Worm (Caenorhabditis elegans) whole organism, L3 larva: ENCODE measurements around the gene C06E4.2.
A peak's percentile ranks its signal among the peaks of the same experiment; 100 is the strongest.

Source experiments
- R02D3.7 ChIP-seq: fragments of 150-350 bp; optimal IDR thresholded peaks from 2 replicates; lab custom pipeline; 2014; ENCODE audit warnings: missing biosample characterization, missing genetic modification characterization
- ama-1 ChIP-seq: fragments of 150-350 bp; optimal IDR thresholded peaks from 2 replicates; lab custom pipeline; 2018
- ceh-28 ChIP-seq: fragments of 150-350 bp; optimal IDR thresholded peaks from 2 replicates; lab custom pipeline; 2014; ENCODE audit warnings: missing biosample characterization, missing genetic modification reagents, missing genetic modification characterization
- ceh-82 ChIP-seq: fragments of 150-350 bp; optimal IDR thresholded peaks from 2 replicates; lab custom pipeline; 2014; ENCODE audit warnings: missing biosample characterization, missing genetic modification characterization
- daf-12 ChIP-seq: fragments of 150-350 bp; optimal IDR thresholded peaks from 2 replicates; lab custom pipeline; 2014; ENCODE audit warnings: missing biosample characterization, missing genetic modification reagents, missing genetic modification characterization
- egl-27 ChIP-seq: sonication (generic microtip); optimal IDR thresholded peaks from 4 replicates; lab custom pipeline; 2017; ENCODE audit warnings: missing biosample characterization, missing genetic modification reagents, missing genetic modification characterization
- egl-5 ChIP-seq: fragments of 150-350 bp; optimal IDR thresholded peaks from 2 replicates; lab custom pipeline; 2017; ENCODE audit warnings: missing biosample characterization, missing genetic modification reagents, missing genetic modification characterization, inconsistent platforms
- elt-1 ChIP-seq: fragments of 150-350 bp; optimal IDR thresholded peaks from 2 replicates; lab custom pipeline; 2014; ENCODE audit warnings: missing biosample characterization, missing genetic modification characterization
- elt-2 ChIP-seq: sonication (generic microtip); optimal IDR thresholded peaks from 2 replicates; lab custom pipeline; 2016; ENCODE audit warnings: missing genetic modification reagents, mild to moderate bottlenecking, missing genetic modification characterization, missing compliant biosample characterization
- eor-1 ChIP-seq, 2 experiments: fragments of 150-350 bp; optimal IDR thresholded peaks; 2 replicates each; lab custom pipeline; 2014 to 2018; ENCODE audit warnings: missing biosample characterization in 2 of 2, missing genetic modification characterization in 2 of 2
- fkh-10 ChIP-seq: sonication (generic microtip); optimal IDR thresholded peaks from 2 replicates; lab custom pipeline; 2017; ENCODE audit warnings: missing biosample characterization, missing genetic modification reagents, missing genetic modification characterization
- fkh-2 ChIP-seq: fragments of 150-350 bp; optimal IDR thresholded peaks from 2 replicates; lab custom pipeline; 2014; ENCODE audit warnings: missing biosample characterization, missing genetic modification reagents, missing genetic modification characterization
- fos-1 ChIP-seq: fragments of 150-350 bp; optimal IDR thresholded peaks from 2 replicates; lab custom pipeline; 2014; ENCODE audit warnings: missing biosample characterization, missing genetic modification characterization
- hmg-11 ChIP-seq: sonication (generic microtip); optimal IDR thresholded peaks from 2 replicates; lab custom pipeline; 2016; ENCODE audit warnings: missing genetic modification characterization, missing compliant biosample characterization
- jun-1 ChIP-seq: fragments of 150-350 bp; optimal IDR thresholded peaks from 2 replicates; lab custom pipeline; 2014; ENCODE audit warnings: missing biosample characterization, missing genetic modification reagents, missing genetic modification characterization
- lin-15B ChIP-seq: fragments of 150-350 bp; optimal IDR thresholded peaks from 2 replicates; lab custom pipeline; 2014; ENCODE audit warnings: missing biosample characterization, missing genetic modification characterization
- lin-39 ChIP-seq: fragments of 150-350 bp; optimal IDR thresholded peaks from 2 replicates; lab custom pipeline; 2018; ENCODE audit warnings: missing biosample characterization, missing genetic modification reagents, missing genetic modification characterization
- mdl-1 ChIP-seq: fragments of 150-350 bp; optimal IDR thresholded peaks from 2 replicates; lab custom pipeline; 2014; ENCODE audit warnings: missing biosample characterization, missing genetic modification characterization
- mml-1 ChIP-seq: fragments of 150-350 bp; sonication (generic microtip); optimal IDR thresholded peaks from 3 replicates; lab custom pipeline; 2014; ENCODE audit warnings: missing biosample characterization, missing genetic modification characterization
- nfya-1 ChIP-seq: sonication (generic microtip); optimal IDR thresholded peaks from 2 replicates; lab custom pipeline; 2017; ENCODE audit warnings: missing genetic modification characterization, mild to moderate bottlenecking, missing compliant biosample characterization, antibody characterized with exemption, moderate library complexity; ENCODE audit not compliant: insufficient read depth
- nhr-12 ChIP-seq: fragments of 150-350 bp; optimal IDR thresholded peaks from 2 replicates; lab custom pipeline; 2014; ENCODE audit warnings: missing biosample characterization, missing genetic modification characterization
- nhr-23 ChIP-seq: fragments of 150-350 bp; optimal IDR thresholded peaks from 2 replicates; lab custom pipeline; 2014; ENCODE audit warnings: missing biosample characterization, missing genetic modification reagents, missing genetic modification characterization
- nhr-237 ChIP-seq: fragments of 150-350 bp; optimal IDR thresholded peaks from 2 replicates; lab custom pipeline; 2014; ENCODE audit warnings: missing biosample characterization, missing genetic modification characterization
- nhr-25 ChIP-seq: sonication (generic microtip); optimal IDR thresholded peaks from 2 replicates; lab custom pipeline; 2017; ENCODE audit warnings: missing biosample characterization, missing genetic modification characterization
- nhr-43 ChIP-seq: sonication (generic microtip); optimal IDR thresholded peaks from 2 replicates; lab custom pipeline; 2016; ENCODE audit warnings: mild to moderate bottlenecking, missing genetic modification characterization, missing compliant biosample characterization; ENCODE audit not compliant: poor library complexity, severe bottlenecking
- nhr-67 ChIP-seq: fragments of 150-350 bp; optimal IDR thresholded peaks from 2 replicates; lab custom pipeline; 2014; ENCODE audit warnings: missing biosample characterization, missing genetic modification characterization
- nhr-76 ChIP-seq: fragments of 150-350 bp; sonication (generic microtip); optimal IDR thresholded peaks from 5 replicates; lab custom pipeline; 2014; ENCODE audit warnings: missing biosample characterization, missing genetic modification characterization
- nhr-77 ChIP-seq: fragments of 150-350 bp; optimal IDR thresholded peaks from 2 replicates; lab custom pipeline; 2014; ENCODE audit warnings: missing biosample characterization, missing genetic modification characterization
- pha-4 ChIP-seq: fragments of 150-350 bp; optimal IDR thresholded peaks from 2 replicates; lab custom pipeline; 2014; ENCODE audit warnings: missing biosample characterization, missing genetic modification reagents, missing genetic modification characterization
- pqm-1 ChIP-seq: fragments of 150-350 bp; optimal IDR thresholded peaks from 2 replicates; lab custom pipeline; 2017; ENCODE audit warnings: missing biosample characterization, missing genetic modification characterization, inconsistent platforms
- sea-2 ChIP-seq: fragments of 150-350 bp; sonication (generic microtip); optimal IDR thresholded peaks from 4 replicates; lab custom pipeline; 2014; ENCODE audit warnings: missing biosample characterization, missing genetic modification reagents, missing genetic modification characterization
- skn-1 ChIP-seq: fragments of 150-350 bp; optimal IDR thresholded peaks from 2 replicates; lab custom pipeline; 2014; ENCODE audit warnings: missing biosample characterization, missing genetic modification characterization
- snpc-4 ChIP-seq: fragments of 150-350 bp; optimal IDR thresholded peaks from 2 replicates; lab custom pipeline; 2014; ENCODE audit warnings: missing biosample characterization, missing genetic modification characterization
- unc-39 ChIP-seq: sonication (generic microtip); optimal IDR thresholded peaks from 4 replicates; lab custom pipeline; 2017; ENCODE audit warnings: missing biosample characterization, missing genetic modification characterization
- zag-1 ChIP-seq: fragments of 150-350 bp; optimal IDR thresholded peaks from 2 replicates; lab custom pipeline; 2014; ENCODE audit warnings: missing biosample characterization, missing genetic modification characterization
- ztf-11 ChIP-seq: fragments of 150-350 bp; optimal IDR thresholded peaks from 2 replicates; lab custom pipeline; 2014; ENCODE audit warnings: missing biosample characterization, missing genetic modification characterization
- ztf-4 ChIP-seq: fragments of 150-350 bp; optimal IDR thresholded peaks from 2 replicates; lab custom pipeline; 2014; ENCODE audit warnings: missing biosample characterization, missing genetic modification characterization

Gene C06E4.2

ce11 chrIV:7309678-7310077 lies 32.9 kb downstream of the C06E4.2 start:
- TF ChIP-seq elt-1 (tag; lab: Kevin White, UChicago), result no peak
- peak; percentile 79 for TF ChIP-seq nhr-25 (tag; lab: Kevin White, UChicago)
- no peak for TF ChIP-seq unc-39 (tag; lab: Kevin White, UChicago)
- TF ChIP-seq ceh-82 (tag; lab: Kevin White, UChicago), result no peak
- peak; percentile 14 for TF ChIP-seq ama-1 (lab: Kevin White, UChicago)
- no peak for TF ChIP-seq nhr-76 (tag; lab: Kevin White, UChicago)
- TF ChIP-seq lin-39, result no peak
- TF ChIP-seq mdl-1, result no peak

ce11 chrIV:7310410-7310809 lies 33.6 kb downstream of the C06E4.2 start, which contains the start of gene grl-4:
Gene grl-4 (minus strand): TSS chrIV:7310760.
- TF ChIP-seq fos-1 (tag; lab: Kevin White, UChicago) (no peak), nhr-23 (tag; lab: Kevin White, UChicago) (no peak), egl-27 (tag; lab: Kevin White, UChicago) (no peak), unc-39 (tag; lab: Kevin White, UChicago) (no peak), nhr-77 (tag; lab: Kevin White, UChicago) (no peak), mml-1 (tag; lab: Kevin White, UChicago) (no peak), fkh-10 (no peak), hmg-11 (tag; lab: Kevin White, UChicago) (no peak), nhr-25 (tag; lab: Kevin White, UChicago) (no peak), daf-12 (tag; lab: Kevin White, UChicago) (no peak), nhr-67 (tag; lab: Kevin White, UChicago) (no peak), nhr-76 (tag; lab: Kevin White, UChicago) (no peak)

- TF ChIP-seq R02D3.7 (no peak), ama-1 (lab: Kevin White, UChicago) (peak; percentile 17)
Measured at ce11 chrIV:7310842-7311241, 34.1 kb downstream of the C06E4.2 start.

ce11 chrIV:7312620-7313194 lies 35.9 kb downstream of the C06E4.2 start:
- TF ChIP-seq fkh-10, result no peak
- TF ChIP-seq nhr-25 (tag; lab: Kevin White, UChicago), result no peak
- TF ChIP-seq, all 47 proteins: peak for 0

- no peak for TF ChIP-seq hmg-11 (tag; lab: Kevin White, UChicago)
- no peak for TF ChIP-seq nhr-12 (tag; lab: Kevin White, UChicago)
- no peak for TF ChIP-seq nhr-237 (tag; lab: Kevin White, UChicago)
- TF ChIP-seq zag-1 (tag; lab: Kevin White, UChicago), result no peak
- TF ChIP-seq nhr-67 (tag; lab: Kevin White, UChicago), result no peak
- TF ChIP-seq ceh-82 (tag; lab: Kevin White, UChicago), result no peak
- TF ChIP-seq, all 47 proteins: peak for 0
Measured at ce11 chrIV:7313397-7313910, 36.7 kb downstream of the C06E4.2 start, which contains the start of gene rps-8. Gene rps-8 (minus strand): TSS chrIV:7313860.

- TF ChIP-seq snpc-4 (peak; percentile 80), hmg-11 (tag; lab: Kevin White, UChicago) (peak; percentile 85), jun-1 (tag; lab: Kevin White, UChicago) (no peak), nhr-12 (tag; lab: Kevin White, UChicago) (no peak), nhr-76 (tag; lab: Kevin White, UChicago) (no peak), ceh-28 (peak; percentile 12), ama-1 (lab: Kevin White, UChicago) (peak; percentile 36), pha-4 (tag; lab: Kevin White, UChicago) (peak; percentile 92), sea-2 (GFP tag; lab: Kevin White, UChicago) (no peak), lin-39 (peak; percentile 38), egl-27 (tag; lab: Kevin White, UChicago) (no peak), elt-2 (tag; lab: Kevin White, UChicago) (peak; percentile 34), lin-15B (peak; percentile 43), nhr-25 (tag; lab: Kevin White, UChicago) (peak; percentile 48), mml-1 (tag; lab: Kevin White, UChicago) (no peak), nhr-43 (peak; percentile 25), pqm-1 (tag; lab: Kevin White, UChicago) (peak; percentile 27), ztf-11 (tag; lab: Kevin White, UChicago) (no peak), fkh-2 (tag; lab: Kevin White, UChicago) (no peak), unc-39 (tag; lab: Kevin White, UChicago) (no peak), egl-5 (tag; lab: Kevin White, UChicago) (peak; percentile 67), eor-1 (tag; optimal IDR thresholded peaks at IDR 0.05; lab: Kevin White, UChicago) (no peak), elt-1 (tag; lab: Kevin White, UChicago) (no peak), nhr-23 (tag; lab: Kevin White, UChicago) (peak; percentile 51), ztf-4 (no peak), skn-1 (tag; lab: Kevin White, UChicago) (peak; percentile 30), nfya-1 (tag; lab: Kevin White, UChicago) (peak; percentile 77)
Measured at ce11 chrIV:7313962-7314361, 37.2 kb downstream of the C06E4.2 start.
